Fruit fly (Drosophila melanogaster) whole organism, embryonic: ENCODE data around the gene CG46467.

ENCODE experiments used
- ato ChIP-seq: fragments of 200-800 bp; sonication (Bioruptor generic); IDR thresholded peaks from 2 replicates; pipeline ENCODE4 v1.3.6; 2022; ENCODE audit warnings: missing biosample characterization, missing genetic modification characterization; ENCODE audit not compliant: partially characterized antibody
- ftz-f1 ChIP-seq: fragments of 200-800 bp; sonication (Bioruptor generic); optimal IDR thresholded peaks from 2 replicates; lab custom pipeline; 2016; ENCODE audit warnings: missing biosample characterization, missing genetic modification characterization

dm6 chr3R:10032951-10033720 is 158.7 kb downstream of the CG46467 start:
- TF ChIP-seq ato (no peak), ftz-f1 (GFP tag; lab: Kevin White, UChicago) (no peak)
